Worm (Caenorhabditis elegans): Measurements from ENCODE around the gene K09C8.7.

K09C8.7 gene

DNA sequence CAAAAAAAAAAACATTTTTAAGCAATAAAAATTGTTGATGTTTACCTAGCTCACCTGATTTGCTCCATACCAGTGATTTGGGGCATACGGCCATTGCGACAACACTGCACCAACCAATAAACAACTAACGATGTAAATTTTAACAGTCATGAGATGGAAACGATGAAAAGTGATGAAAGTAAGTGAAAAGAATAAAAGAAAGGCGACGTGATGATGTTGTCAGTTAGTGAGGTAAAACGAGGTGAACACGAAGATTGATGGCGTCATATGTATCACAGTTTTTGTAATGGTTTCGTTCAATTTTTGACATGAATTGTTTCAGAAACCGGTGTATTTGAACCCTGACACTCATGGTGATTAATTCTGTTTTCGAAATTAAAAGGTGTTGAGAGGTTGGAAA lies at the start of gene K09C8.7:
Gene K09C8.7, minus strand, starts transcription at position 226 of the 400 bp plus-strand sequence.
- TF ChIP-seq bed-1 (GFP tag; IDR thresholded peaks at IDR 0.05), result no peak

DNA sequence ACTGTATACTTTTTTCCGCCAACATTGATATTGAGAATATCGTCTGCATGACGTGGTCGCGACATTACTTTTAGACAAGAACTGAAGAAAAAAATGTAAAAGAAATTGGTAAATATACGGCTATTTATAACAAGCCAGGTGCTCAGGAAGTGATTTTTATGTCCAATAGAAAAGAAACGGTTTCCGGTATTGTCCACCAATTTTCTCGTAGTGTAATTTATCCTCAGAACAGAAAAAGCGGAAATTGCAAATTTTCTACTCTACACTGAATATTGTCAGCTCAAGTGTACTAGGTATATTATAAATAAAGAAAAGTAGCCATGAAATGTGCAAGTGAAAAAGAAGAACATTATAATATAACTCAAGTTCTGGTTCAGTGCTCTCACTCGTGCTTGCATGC lies 48.0 kb upstream of the K09C8.7 start, which contains the start of gene F59F3.6:
Gene F59F3.6, minus strand, starts transcription at position 101 of the 400 bp plus-strand sequence.
- TF ChIP-seq nfyb-1 (GFP tag; IDR thresholded peaks at IDR 0.05) (no peak), Y67H2A.10 (GFP tag; conservative IDR thresholded peaks at IDR 0.05) (no peak), F55B11.4 (tag; optimal IDR thresholded peaks at IDR 0.05; ENCODE audit: borderline replicate concordance, insufficient read depth) (no peak), rpc-1 (optimal IDR thresholded peaks at IDR 0.05) (no peak), rpc-1 (tag; optimal IDR thresholded peaks at IDR 0.05) (no peak), rec-8 (tag; optimal IDR thresholded peaks at IDR 0.05) (no peak), T26A5.8 (tag; optimal IDR thresholded peaks at IDR 0.05) (no peak)

DNA sequence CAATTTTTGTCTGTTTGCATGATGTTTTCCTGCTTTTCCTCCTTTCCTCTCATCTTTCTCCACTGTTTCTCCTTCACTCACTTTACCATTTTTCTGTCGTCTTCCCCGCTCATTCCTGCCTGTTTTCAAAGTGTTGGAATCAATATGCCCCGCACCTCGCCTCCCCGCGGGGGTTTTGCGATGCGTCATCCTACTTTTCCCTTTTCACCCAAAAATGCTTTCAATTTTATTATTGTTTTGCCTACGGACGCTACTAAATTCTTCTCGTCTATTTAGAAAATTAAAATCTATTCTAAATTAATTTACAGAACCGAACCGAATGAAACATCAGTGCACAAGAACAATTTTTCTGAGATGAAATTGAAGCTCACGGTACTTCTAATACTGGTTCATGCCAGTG lies 41.0 kb upstream of the K09C8.7 start, which contains the start of gene ver-3:
Gene ver-3, plus strand, starts transcription at position 301 of the 400 bp plus-strand sequence.
- TF ChIP-seq bed-2 (GFP tag; IDR thresholded peaks at IDR 0.05), result no peak
- TF ChIP-seq lin-26 (GFP tag; IDR thresholded peaks at IDR 0.05), result peak; percentile 10; the same call in 1 of the 2 replicates
- no peak for TF ChIP-seq ztf-26 (tag; optimal IDR thresholded peaks at IDR 0.05)

DNA sequence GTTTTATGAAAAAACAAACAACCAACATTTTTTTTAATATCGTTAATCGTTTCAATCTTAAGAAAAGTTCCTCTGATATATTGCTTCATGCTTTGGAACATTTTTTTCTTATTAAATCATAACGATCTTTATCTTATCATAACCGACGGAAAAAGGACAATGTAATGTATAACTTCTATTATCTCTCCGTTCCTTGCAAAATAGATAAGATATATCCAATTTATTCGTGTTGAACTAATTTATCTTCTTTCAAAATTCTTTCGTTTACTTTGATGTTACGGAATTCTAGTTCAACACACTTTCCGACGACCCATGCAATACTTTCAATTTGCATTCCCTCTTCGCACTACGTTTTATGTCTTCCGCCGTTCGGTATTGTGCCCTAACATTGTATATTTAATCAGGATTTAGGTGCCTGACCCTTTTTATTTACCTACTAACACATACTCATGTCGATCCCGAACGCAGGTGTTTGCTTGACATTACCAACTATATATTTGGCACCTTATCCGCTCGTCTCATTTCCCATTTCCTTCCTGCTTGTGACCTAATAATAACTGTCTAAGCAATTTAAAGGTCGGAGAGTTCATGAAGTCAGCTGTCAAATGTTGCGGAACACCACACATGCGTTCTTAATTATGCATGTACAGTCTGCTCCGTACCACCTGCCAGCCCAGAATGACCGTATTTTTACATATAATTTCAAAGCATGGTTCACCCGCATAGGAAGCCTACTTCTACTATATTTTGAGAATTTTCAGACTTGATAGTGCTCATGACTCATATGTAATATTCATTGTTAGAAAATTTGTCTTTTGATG lies 40.4 kb upstream of the K09C8.7 start:
- TF ChIP-seq F39B2.1 (GFP tag; IDR thresholded peaks at IDR 0.05) (no peak), pbrm-1 (GFP tag; IDR thresholded peaks at IDR 0.05) (no peak), tbp1 (GFP tag; optimal IDR thresholded peaks at IDR 0.05) (no peak), F22D6.2 (tag; optimal IDR thresholded peaks at IDR 0.05) (no peak), ceh-58 (GFP tag; IDR thresholded peaks at IDR 0.05) (no peak), nfyb-1 (GFP tag; IDR thresholded peaks at IDR 0.05) (no peak), dpff-1 (tag; optimal IDR thresholded peaks at IDR 0.05) (no peak), fkh-3 (tag; optimal IDR thresholded peaks at IDR 0.05) (no peak), snpc-1.1 (tag; optimal IDR thresholded peaks at IDR 0.05; ENCODE audit: insufficient read depth) (no peak), D2030.7 (GFP tag; IDR thresholded peaks at IDR 0.05) (no peak), xnd-1 (tag; optimal IDR thresholded peaks at IDR 0.05) (no peak), nhr-120 (GFP tag; IDR thresholded peaks at IDR 0.05) (no peak), F10E7.11 (tag; optimal IDR thresholded peaks at IDR 0.05) (no peak), ztf-22 (GFP tag; optimal IDR thresholded peaks at IDR 0.05) (no peak), mes-4 (tag; optimal IDR thresholded peaks at IDR 0.05) (no peak), somi-1 (GFP tag; optimal IDR thresholded peaks at IDR 0.05) (no peak), Y95B8A.8 (GFP tag; IDR thresholded peaks at IDR 0.05) (no peak), egl-18 (GFP tag; IDR thresholded peaks at IDR 0.05) (no peak), T26A5.8 (tag; optimal IDR thresholded peaks at IDR 0.05) (no peak)

DNA sequence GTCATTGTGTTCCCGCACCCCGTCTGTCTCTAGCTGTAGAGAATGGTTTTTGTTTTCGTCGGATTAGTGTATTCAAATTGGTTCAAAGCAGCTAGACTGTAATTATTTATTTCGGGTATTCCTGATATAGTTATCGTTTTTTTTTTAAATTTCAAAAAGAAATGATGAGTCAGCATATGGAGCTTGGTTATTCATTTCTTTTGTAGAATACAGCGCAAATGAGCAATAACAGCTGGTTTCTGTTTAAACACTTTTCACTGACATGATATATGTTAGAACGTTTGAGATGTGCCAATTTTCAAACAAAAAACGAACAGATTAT lies 39.6 kb upstream of the K09C8.7 start:
- TF ChIP-seq let-526 (GFP tag; IDR thresholded peaks at IDR 0.05), result no peak
- no peak for TF ChIP-seq lin-26 (GFP tag; IDR thresholded peaks at IDR 0.05)
- TF ChIP-seq ceh-91 (GFP tag; IDR thresholded peaks at IDR 0.05), result no peak
- TF ChIP-seq Y53G8AR.9 (GFP tag; conservative IDR thresholded peaks at IDR 0.05), result no peak
- no peak for TF ChIP-seq C17E4.6 (GFP tag; IDR thresholded peaks at IDR 0.05)
- no peak for TF ChIP-seq Y53F4B.3 (GFP tag; IDR thresholded peaks at IDR 0.05)
- no peak for TF ChIP-seq Y56A3A.18 (GFP tag; IDR thresholded peaks at IDR 0.05)
- no peak for TF ChIP-seq attf-3 (GFP tag; conservative IDR thresholded peaks at IDR 0.05)
- TF ChIP-seq ztf-28 (GFP tag; IDR thresholded peaks at IDR 0.05), result no peak
- no peak for TF ChIP-seq T26A5.8 (tag; optimal IDR thresholded peaks at IDR 0.05)
- no peak for TF ChIP-seq F37B4.10 (GFP tag; IDR thresholded peaks at IDR 0.05)
- TF ChIP-seq Y67H2A.10 (GFP tag; conservative IDR thresholded peaks at IDR 0.05), result no peak
- TF ChIP-seq zim-3 (tag; optimal IDR thresholded peaks at IDR 0.05), result no peak
- TF ChIP-seq snpc-1.3 (tag; optimal IDR thresholded peaks at IDR 0.05; ENCODE audit: insufficient read depth), result no peak
- no peak for TF ChIP-seq lir-1 (GFP tag; conservative IDR thresholded peaks at IDR 0.05)
- TF ChIP-seq nfya-2 (GFP tag; IDR thresholded peaks at IDR 0.05), result no peak

Data from whole organism, young adult.